Worm (Caenorhabditis elegans) whole organism, mixed stage, embryonic: Measurements from ENCODE around the gene col-107.

Source experiments
- blmp-1 ChIP-seq: fragments of 150-350 bp; optimal IDR thresholded peaks from 2 replicates; lab custom pipeline; 2014; ENCODE audit warnings: missing biosample characterization, missing genetic modification characterization
- ceh-39 ChIP-seq: fragments of 150-350 bp; optimal IDR thresholded peaks from 2 replicates; lab custom pipeline; 2014; ENCODE audit warnings: missing biosample characterization, missing genetic modification characterization
- ceh-43 ChIP-seq: fragments of 200-800 bp; sonication (Bioruptor generic); optimal IDR thresholded peaks from 2 replicates; lab custom pipeline; 2018; ENCODE audit warnings: mild to moderate bottlenecking, missing genetic modification characterization, moderate library complexity, missing compliant biosample characterization
- ceh-83 ChIP-seq: fragments of 200-800 bp; sonication (Bioruptor generic); optimal IDR thresholded peaks from 2 replicates; lab custom pipeline; 2018; ENCODE audit warnings: mild to moderate bottlenecking, missing genetic modification characterization, missing compliant biosample characterization
- ces-1 ChIP-seq: fragments of 150-350 bp; optimal IDR thresholded peaks from 2 replicates; lab custom pipeline; 2014; ENCODE audit warnings: missing biosample characterization, missing genetic modification reagents, missing genetic modification characterization
- cnd-1 ChIP-seq: fragments of 200-800 bp; sonication (Bioruptor generic); optimal IDR thresholded peaks from 2 replicates; lab custom pipeline; 2018; ENCODE audit warnings: mild to moderate bottlenecking, missing genetic modification characterization, missing compliant biosample characterization
- drap-1 ChIP-seq: fragments of 200-800 bp; sonication (Bioruptor generic); optimal IDR thresholded peaks from 3 replicates; lab custom pipeline; 2018; ENCODE audit warnings: mild to moderate bottlenecking, missing genetic modification characterization, missing compliant biosample characterization
- elt-1 ChIP-seq: sonication (generic microtip); optimal IDR thresholded peaks from 2 replicates; lab custom pipeline; 2017; ENCODE audit warnings: missing genetic modification characterization, mild to moderate bottlenecking, missing compliant biosample characterization, antibody characterized with exemption, moderate library complexity, borderline replicate concordance; ENCODE audit not compliant: insufficient read depth
- elt-3 ChIP-seq: fragments of 150-350 bp; optimal IDR thresholded peaks from 2 replicates; lab custom pipeline; 2014; ENCODE audit warnings: missing biosample characterization, missing genetic modification characterization
- flh-1 ChIP-seq: fragments of 200-800 bp; sonication (Bioruptor generic); optimal IDR thresholded peaks from 2 replicates; lab custom pipeline; 2018; ENCODE audit warnings: mild to moderate bottlenecking, missing genetic modification characterization, moderate library complexity, missing compliant biosample characterization
- hlh-1 ChIP-seq: fragments of 150-350 bp; optimal IDR thresholded peaks from 2 replicates; lab custom pipeline; 2014; ENCODE audit warnings: missing biosample characterization, missing genetic modification reagents, missing genetic modification characterization
- lin-13 ChIP-seq: fragments of 150-350 bp; optimal IDR thresholded peaks from 2 replicates; lab custom pipeline; 2014; ENCODE audit warnings: missing biosample characterization, missing genetic modification characterization
- lin-32 ChIP-seq: fragments of 200-800 bp; sonication (Bioruptor generic); optimal IDR thresholded peaks from 2 replicates; lab custom pipeline; 2018; ENCODE audit warnings: mild to moderate bottlenecking, missing genetic modification characterization, missing compliant biosample characterization
- lsy-2 ChIP-seq: fragments of 150-350 bp; optimal IDR thresholded peaks from 2 replicates; lab custom pipeline; 2014; ENCODE audit warnings: missing biosample characterization, missing genetic modification characterization
- mab-5 ChIP-seq: fragments of 150-350 bp; optimal IDR thresholded peaks from 2 replicates; lab custom pipeline; 2014; ENCODE audit warnings: missing biosample characterization, missing genetic modification characterization
- mep-1 ChIP-seq: fragments of 150-350 bp; optimal IDR thresholded peaks from 2 replicates; lab custom pipeline; 2017; ENCODE audit warnings: missing biosample characterization, missing genetic modification reagents, missing genetic modification characterization, inconsistent platforms
- mls-2 ChIP-seq: sonication (generic microtip); optimal IDR thresholded peaks from 2 replicates; lab custom pipeline; 2016; ENCODE audit warnings: mild to moderate bottlenecking, missing genetic modification characterization, moderate library complexity, missing compliant biosample characterization
- nhr-12 ChIP-seq: fragments of 150-350 bp; optimal IDR thresholded peaks from 2 replicates; lab custom pipeline; 2014; ENCODE audit warnings: missing biosample characterization, missing genetic modification characterization
- nhr-237 ChIP-seq: fragments of 150-350 bp; optimal IDR thresholded peaks from 2 replicates; lab custom pipeline; 2014; ENCODE audit warnings: missing biosample characterization, missing genetic modification characterization
- nhr-28 ChIP-seq: fragments of 150-350 bp; optimal IDR thresholded peaks from 2 replicates; lab custom pipeline; 2014; ENCODE audit warnings: missing biosample characterization, missing genetic modification characterization
- nhr-76 ChIP-seq: sonication (generic microtip); optimal IDR thresholded peaks from 2 replicates; lab custom pipeline; 2017; ENCODE audit warnings: missing biosample characterization, missing genetic modification characterization
- pha-4 ChIP-seq: fragments of 150-350 bp; optimal IDR thresholded peaks from 2 replicates; lab custom pipeline; 2018; ENCODE audit warnings: missing biosample characterization, missing genetic modification reagents, missing genetic modification characterization
- sem-2 ChIP-seq: fragments of 200-800 bp; sonication (Bioruptor generic); optimal IDR thresholded peaks from 2 replicates; lab custom pipeline; 2018; ENCODE audit warnings: mild to moderate bottlenecking, missing genetic modification characterization, missing compliant biosample characterization
- sptf-1 ChIP-seq: sonication (generic microtip); optimal IDR thresholded peaks from 2 replicates; lab custom pipeline; 2017; ENCODE audit warnings: mild to moderate bottlenecking, missing genetic modification characterization, moderate library complexity, missing compliant biosample characterization
- tbx-8 ChIP-seq: fragments of 200-800 bp; sonication (Bioruptor generic); optimal IDR thresholded peaks from 2 replicates; lab custom pipeline; 2018; ENCODE audit warnings: mild to moderate bottlenecking, missing genetic modification characterization, moderate library complexity, missing compliant biosample characterization
- unc-120 ChIP-seq: sonication (generic microtip); optimal IDR thresholded peaks from 2 replicates; lab custom pipeline; 2017; ENCODE audit warnings: missing genetic modification characterization, missing compliant biosample characterization; ENCODE audit not compliant: poor library complexity, severe bottlenecking
- unc-62 ChIP-seq: fragments of 150-350 bp; optimal IDR thresholded peaks from 2 replicates; lab custom pipeline; 2014; ENCODE audit warnings: missing biosample characterization, missing genetic modification reagents, missing genetic modification characterization
- zip-8 ChIP-seq: fragments of 150-350 bp; optimal IDR thresholded peaks from 2 replicates; lab custom pipeline; 2014; ENCODE audit warnings: missing biosample characterization, missing genetic modification characterization

The col-107 gene

DNA sequence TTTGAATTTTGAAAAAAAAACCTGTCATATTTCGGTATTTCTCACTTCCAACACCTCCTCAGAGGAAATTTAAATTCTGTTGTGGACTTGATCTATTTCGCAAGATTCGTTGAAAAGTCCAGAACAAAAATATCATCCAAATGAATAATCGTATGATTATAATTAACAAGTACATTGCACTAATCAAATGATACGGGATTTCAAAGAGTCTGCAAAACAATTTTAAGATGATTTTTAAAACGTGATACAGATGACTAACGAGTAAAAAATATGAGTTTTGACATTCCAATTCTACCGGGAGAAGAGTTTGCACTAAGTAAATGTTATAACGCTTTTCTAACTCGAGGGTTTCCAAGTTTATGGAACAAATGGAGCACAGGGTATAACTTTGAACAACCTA is 26.2 kb upstream of the col-107 start:
- TF ChIP-seq zip-8 (tag; lab: Kevin White, UChicago) (no peak), pha-4 (tag; lab: Kevin White, UChicago) (no peak), ceh-43 (GFP tag; lab: Kevin White, UChicago) (no peak), mep-1 (tag; lab: Kevin White, UChicago) (no peak), flh-1 (no peak), sptf-1 (tag; lab: Kevin White, UChicago) (no peak), nhr-237 (tag; lab: Kevin White, UChicago) (no peak)

ce11 chrIV:1523418-1523817 is 25.1 kb upstream of the col-107 start, which contains the start of gene K03H6.1:
Gene K03H6.1, plus strand, starts transcription at chrIV:1523718.
- TF ChIP-seq ceh-43 (GFP tag; lab: Kevin White, UChicago) (no peak), sem-2 (GFP tag; lab: Kevin White, UChicago) (no peak), ceh-83 (no peak), nhr-28 (tag; lab: Kevin White, UChicago) (no peak), tbx-8 (GFP tag; lab: Kevin White, UChicago) (no peak), mep-1 (tag; lab: Kevin White, UChicago) (no peak), flh-1 (no peak), ces-1 (GFP tag; lab: Kevin White, UChicago) (no peak), unc-62 (no peak)

ce11 chrIV:1536316-1536715 is 12.2 kb upstream of the col-107 start, which contains the start of gene K03H6.5:
Gene K03H6.5, minus strand, starts transcription at chrIV:1536416.
- TF ChIP-seq unc-120 = no peak
- TF ChIP-seq pha-4 (tag; lab: Kevin White, UChicago) = no peak
- TF ChIP-seq elt-1 (tag; lab: Kevin White, UChicago) = no peak
- TF ChIP-seq hlh-1 (tag; lab: Kevin White, UChicago) = no peak
- TF ChIP-seq, all 35 proteins: peak for 0

ce11 chrIV:1547129-1547528 is 1.4 kb upstream of the col-107 start:
- TF ChIP-seq mab-5 (tag; lab: Kevin White, UChicago) (no peak), zip-8 (tag; lab: Kevin White, UChicago) (no peak), lin-32 (no peak), ceh-39 (tag; lab: Kevin White, UChicago) (no peak), blmp-1 (tag; lab: Kevin White, UChicago) (no peak), ceh-43 (GFP tag; lab: Kevin White, UChicago) (no peak), lin-13 (no peak), pha-4 (tag; lab: Kevin White, UChicago) (no peak), tbx-8 (GFP tag; lab: Kevin White, UChicago) (no peak), nhr-237 (tag; lab: Kevin White, UChicago) (no peak), sptf-1 (tag; lab: Kevin White, UChicago) (no peak)

DNA sequence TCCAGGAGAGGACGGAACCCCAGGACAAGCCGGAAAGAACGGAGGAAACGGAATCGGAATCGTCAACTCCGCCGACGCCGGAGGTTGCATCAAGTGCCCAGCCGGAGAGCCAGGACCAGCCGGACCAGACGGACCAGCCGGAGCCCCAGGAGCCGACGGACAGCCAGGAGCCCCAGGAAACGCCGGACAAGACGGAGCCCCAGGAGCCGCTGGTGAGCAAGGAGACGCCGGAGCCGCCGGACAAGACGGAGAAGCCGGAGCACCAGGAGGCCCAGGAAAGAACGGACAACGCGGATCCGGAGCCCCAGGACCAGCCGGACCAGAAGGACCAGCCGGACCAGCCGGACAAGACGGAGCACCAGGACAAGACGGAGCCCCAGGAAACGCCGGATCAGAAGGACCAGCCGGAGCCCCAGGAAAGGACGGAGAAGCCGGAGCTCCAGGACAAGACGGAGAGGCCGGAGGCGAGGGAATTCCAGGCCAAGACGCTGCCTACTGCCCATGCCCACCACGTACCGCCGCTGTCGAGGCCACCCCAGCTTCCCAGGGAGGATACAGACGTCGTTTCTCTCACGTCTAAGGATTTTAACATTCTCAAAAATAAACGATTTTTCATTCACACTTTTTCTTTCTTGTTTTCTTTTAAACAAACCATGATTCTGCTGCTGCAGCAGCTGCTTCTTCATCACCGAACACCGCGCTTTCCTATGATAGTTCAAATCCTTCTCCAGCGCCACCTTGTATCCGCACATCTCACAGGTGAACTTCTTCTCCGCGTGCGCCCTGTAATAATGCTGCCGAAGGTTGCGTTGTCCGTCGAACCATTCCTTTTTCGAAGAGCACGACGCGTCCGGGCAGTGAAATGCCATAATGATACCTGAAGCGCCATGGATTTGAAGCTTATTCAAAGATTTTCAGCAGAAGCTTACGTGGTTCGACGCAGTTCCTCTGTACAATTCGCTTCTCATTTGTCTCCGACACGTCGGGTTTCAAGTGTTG is 873 bp downstream of the col-107 start:
- TF ChIP-seq zip-8 (tag; lab: Kevin White, UChicago) = no peak

DNA sequence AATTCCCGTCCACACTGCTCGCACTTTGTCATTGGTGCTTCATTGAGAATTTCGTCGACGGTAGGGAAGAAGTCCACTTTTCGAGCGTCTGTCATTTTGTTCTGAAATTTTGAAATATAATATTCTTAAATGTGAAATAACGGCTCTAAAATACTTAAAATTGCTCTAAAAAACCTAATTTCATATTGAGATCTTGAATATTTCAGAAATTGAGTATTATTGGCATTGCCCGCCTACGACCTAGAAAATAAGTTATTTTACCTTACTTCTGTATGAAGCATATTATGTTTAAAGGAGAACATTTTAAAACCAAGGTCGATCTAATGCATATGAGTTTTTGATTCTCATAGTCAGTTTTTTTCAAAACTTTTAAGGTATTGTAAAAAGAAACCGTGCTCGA is 1.6 kb downstream of the col-107 start, which contains the start of gene C34H4.5:
Gene C34H4.5 (minus strand): TSS at position 101 of the 400 bp plus-strand sequence.
- TF ChIP-seq mep-1 (tag; lab: Kevin White, UChicago) = no peak
- no peak for TF ChIP-seq cnd-1 (tag; lab: Kevin White, UChicago)
- no peak for TF ChIP-seq ceh-83
- no peak for TF ChIP-seq drap-1
- no peak for TF ChIP-seq elt-3 (tag; lab: Kevin White, UChicago)
- TF ChIP-seq nhr-28 (tag; lab: Kevin White, UChicago) = no peak
- TF ChIP-seq sptf-1 (tag; lab: Kevin White, UChicago) = no peak
- TF ChIP-seq blmp-1 (tag; lab: Kevin White, UChicago) = no peak
- TF ChIP-seq mls-2 (tag; lab: Kevin White, UChicago) = no peak
- no peak for TF ChIP-seq lin-32
- TF ChIP-seq nhr-76 (tag; lab: Kevin White, UChicago) = no peak
- no peak for TF ChIP-seq lsy-2 (tag; lab: Kevin White, UChicago)
- TF ChIP-seq nhr-12 (tag; lab: Kevin White, UChicago) = no peak
- TF ChIP-seq hlh-1 (tag; lab: Kevin White, UChicago) = no peak
- TF ChIP-seq sem-2 (GFP tag; lab: Kevin White, UChicago) = no peak
- no peak for TF ChIP-seq pha-4 (tag; lab: Kevin White, UChicago)
- TF ChIP-seq elt-1 (tag; lab: Kevin White, UChicago) = no peak
- TF ChIP-seq mab-5 (tag; lab: Kevin White, UChicago) = no peak
- TF ChIP-seq flh-1 = no peak
